Fruit fly (Drosophila melanogaster): ENCODE results near the gene CG33557.

Gene CG33557

dm6 chrX:10014738-10015703 is 6.0 kb downstream of the CG33557 start:
- TF ChIP-seq cyc (GFP tag; optimal IDR thresholded peaks at IDR 0.05) (no peak), CG6163 (GFP tag; IDR thresholded peaks at IDR 0.05) (no peak), net (GFP tag; optimal IDR thresholded peaks at IDR 0.05) (no peak), fd85E (GFP tag; optimal IDR thresholded peaks at IDR 0.05) (no peak), CG10669 (GFP tag; optimal IDR thresholded peaks at IDR 0.05) (no peak), CG6808 (GFP tag; optimal IDR thresholded peaks at IDR 0.05) (no peak), fd59A (GFP tag; optimal IDR thresholded peaks at IDR 0.05) (no peak), Met (GFP tag; optimal IDR thresholded peaks at IDR 0.05) (no peak), CG11762 (GFP tag; optimal IDR thresholded peaks at IDR 0.05; ENCODE audit: insufficient read depth) (no peak), Hr39 (GFP tag; optimal IDR thresholded peaks at IDR 0.05) (no peak), acj6 (GFP tag; optimal IDR thresholded peaks at IDR 0.05) (no peak), topi (GFP tag; optimal IDR thresholded peaks at IDR 0.05) (no peak), Eip75B (GFP tag; optimal IDR thresholded peaks at IDR 0.05) (no peak)

- no peak for TF ChIP-seq Hr38 (GFP tag; optimal IDR thresholded peaks at IDR 0.05)
- peak; percentile 14 for TF ChIP-seq CG3919 (GFP tag; optimal IDR thresholded peaks at IDR 0.05)
- peak; percentile 61 for TF ChIP-seq Eip78C (GFP tag)
- TF ChIP-seq CG8119 (GFP tag; IDR thresholded peaks at IDR 0.05) = 0 out of 3 replicates have a peak, but pooled peaks have one; percentile 41
- no peak for TF ChIP-seq CG10669 (GFP tag; optimal IDR thresholded peaks at IDR 0.05)
- TF ChIP-seq CG15336 (GFP tag; IDR thresholded peaks at IDR 0.05) = peak; percentile 11; the same call in 1 of the 2 replicates
- no peak for TF ChIP-seq acj6 (GFP tag; optimal IDR thresholded peaks at IDR 0.05)
- peak; percentile 61 for TF ChIP-seq eg (GFP tag; IDR thresholded peaks at IDR 0.05)
- no peak for TF ChIP-seq Ets96B (tag; optimal IDR thresholded peaks at IDR 0.05)
- no peak for TF ChIP-seq CG3032 (tag; optimal IDR thresholded peaks at IDR 0.05)
These were observed 7.7 kb downstream of the CG33557 start, which contains the start of gene Cht6 for dm6 chrX:10016724-10017123. Gene Cht6 (plus strand): TSS chrX:10016845.

- TF ChIP-seq Ets96B (tag; optimal IDR thresholded peaks at IDR 0.05) = no peak
- TF ChIP-seq Smox (GFP tag; optimal IDR thresholded peaks at IDR 0.05) = no peak
These were observed 11.8 kb downstream of the CG33557 start for dm6 chrX:10020857-10021256.

dm6 chrX:10021809-10022208 is 12.8 kb downstream of the CG33557 start:
- TF ChIP-seq CG16779 (tag; optimal IDR thresholded peaks at IDR 0.05) (peak; percentile 24), CG10631 (GFP tag; optimal IDR thresholded peaks at IDR 0.05) (no peak), CG31627 (GFP tag; optimal IDR thresholded peaks at IDR 0.05) (no peak), achi (GFP tag; optimal IDR thresholded peaks at IDR 0.05) (peak; percentile 3), Smox (GFP tag; optimal IDR thresholded peaks at IDR 0.05) (no peak), ss (GFP tag; optimal IDR thresholded peaks at IDR 0.05) (peak; percentile 48 to 81), Met (GFP tag; optimal IDR thresholded peaks at IDR 0.05) (peak; percentile 34), Ets21C (GFP tag; optimal IDR thresholded peaks at IDR 0.05) (no peak), Sox15 (GFP tag; optimal IDR thresholded peaks at IDR 0.05) (no peak), CG6276 (GFP tag; optimal IDR thresholded peaks at IDR 0.05) (no peak), CG6792 (GFP tag; optimal IDR thresholded peaks at IDR 0.05) (no peak), CG11902 (GFP tag; optimal IDR thresholded peaks at IDR 0.05) (no peak), CG8319 (GFP tag; optimal IDR thresholded peaks at IDR 0.05) (no peak), Blimp-1 (GFP tag; optimal IDR thresholded peaks at IDR 0.05) (peak; percentile 45), CG7368 (GFP tag; optimal IDR thresholded peaks at IDR 0.05) (peak; percentile 32), CG8119 (GFP tag; IDR thresholded peaks at IDR 0.05) (peak; percentile 46; the same call in 1 of the 3 replicates), CG34406 (GFP tag; optimal IDR thresholded peaks at IDR 0.05) (peak; percentile 38), eg (GFP tag; IDR thresholded peaks at IDR 0.05) (peak; percentile 61), CG15336 (GFP tag; IDR thresholded peaks at IDR 0.05) (0 out of 2 replicates have a peak, but pooled peaks have one; percentile 25), OdsH (GFP tag; optimal IDR thresholded peaks at IDR 0.05) (no peak), fkh (GFP tag; optimal IDR thresholded peaks at IDR 0.05) (no peak), CG8632 (GFP tag; optimal IDR thresholded peaks at IDR 0.05) (peak; percentile 35), acj6 (GFP tag; optimal IDR thresholded peaks at IDR 0.05) (no peak), Eip75B (GFP tag; optimal IDR thresholded peaks at IDR 0.05) (peak; percentile 0), Sox14 (GFP tag; optimal IDR thresholded peaks at IDR 0.05) (no peak), Sox102F (GFP tag; optimal IDR thresholded peaks at IDR 0.05) (peak; percentile 53), Lpt (GFP tag; optimal IDR thresholded peaks at IDR 0.05) (no peak), CG6163 (GFP tag; IDR thresholded peaks at IDR 0.05) (peak; percentile 55; the same call in 2 of the 3 replicates), CG10669 (GFP tag; optimal IDR thresholded peaks at IDR 0.05) (peak; percentile 12), vri (GFP tag; optimal IDR thresholded peaks at IDR 0.05) (no peak)
